Worm (Caenorhabditis elegans) whole organism, young adult: Measurements from ENCODE around the gene atn-1.
A peak's percentile ranks its signal among the peaks of the same experiment; 100 is the strongest.

Experiments
- B0035.1 ChIP-seq: sonication (generic microtip); optimal IDR thresholded peaks from 2 replicates; lab custom pipeline; 2016; ENCODE audit warnings: missing genetic modification characterization, mild to moderate bottlenecking, missing compliant biosample characterization, missing genotype, missing genetic modification reagents
- B0261.1 ChIP-seq: sonication (generic microtip); optimal IDR thresholded peaks from 2 replicates; lab custom pipeline; 2016; ENCODE audit warnings: mild to moderate bottlenecking, missing genetic modification characterization, moderate library complexity, missing compliant biosample characterization
- F33H1.4 ChIP-seq: fragments of 200-800 bp; sonication (Bioruptor generic); IDR thresholded peaks from 2 replicates; pipeline ENCODE4 v1.3.6; 2022; ENCODE audit warnings: missing genetic modification reagents, missing genetic modification characterization, missing compliant biosample characterization
- F39B2.1 ChIP-seq: fragments of 200-800 bp; sonication (Bioruptor generic); IDR thresholded peaks from 2 replicates; pipeline ENCODE4 v1.3.6; 2022; ENCODE audit warnings: missing genetic modification reagents, missing genetic modification characterization, missing compliant biosample characterization
- F55B11.4 ChIP-seq: sonication (generic microtip); optimal IDR thresholded peaks from 2 replicates; lab custom pipeline; 2016; ENCODE audit warnings: missing compliant biosample characterization, missing genetic modification characterization, borderline replicate concordance; ENCODE audit not compliant: insufficient read depth
- K11D2.4 ChIP-seq: fragments of 200-800 bp; sonication (Bioruptor generic); IDR thresholded peaks from 2 replicates; pipeline ENCODE4 v1.3.6; 2022; ENCODE audit warnings: missing genetic modification reagents, missing genetic modification characterization, missing compliant biosample characterization
- K12H6.12 ChIP-seq: fragments of 200-800 bp; sonication (Bioruptor generic); optimal IDR thresholded peaks from 2 replicates; lab custom pipeline; 2018; ENCODE audit warnings: mild to moderate bottlenecking, missing genetic modification characterization, missing compliant biosample characterization
- T26A5.8 ChIP-seq: sonication (generic microtip); optimal IDR thresholded peaks from 2 replicates; lab custom pipeline; 2016; ENCODE audit warnings: missing genetic modification characterization, missing compliant biosample characterization
- Y67H2A.10 ChIP-seq: fragments of 200-800 bp; sonication (Bioruptor generic); conservative IDR thresholded peaks from 2 replicates; pipeline ENCODE4 v1.3.6; 2022; ENCODE audit warnings: missing genetic modification reagents, missing genetic modification characterization, missing compliant biosample characterization
- Y79H2A.3 ChIP-seq: fragments of 200-800 bp; sonication (Bioruptor generic); conservative IDR thresholded peaks from 2 replicates; pipeline ENCODE4 v1.3.6; 2022; ENCODE audit warnings: missing genetic modification reagents, missing genetic modification characterization, missing compliant biosample characterization
- akir-1 ChIP-seq: fragments of 200-800 bp; sonication (Bioruptor generic); optimal IDR thresholded peaks from 2 replicates; lab custom pipeline; 2018; ENCODE audit warnings: mild to moderate bottlenecking, missing genetic modification characterization, moderate library complexity, missing compliant biosample characterization
- aptf-3 ChIP-seq: fragments of 200-800 bp; sonication (Bioruptor generic); IDR thresholded peaks from 2 replicates; pipeline ENCODE4 v1.3.6; 2022; ENCODE audit warnings: missing genetic modification characterization, missing compliant biosample characterization
- atf-7 ChIP-seq: sonication (generic microtip); optimal IDR thresholded peaks from 2 replicates; lab custom pipeline; 2017; ENCODE audit warnings: mild to moderate bottlenecking, missing genetic modification characterization, missing compliant biosample characterization
- attf-3 ChIP-seq: fragments of 200-800 bp; sonication (Bioruptor generic); conservative IDR thresholded peaks from 2 replicates; pipeline ENCODE4 v1.3.6; 2022; ENCODE audit warnings: missing genetic modification reagents, missing genetic modification characterization, missing compliant biosample characterization
- attf-5 ChIP-seq: fragments of 200-800 bp; sonication (Bioruptor generic); optimal IDR thresholded peaks from 2 replicates; lab custom pipeline; 2018; ENCODE audit warnings: mild to moderate bottlenecking, missing genetic modification characterization, missing compliant biosample characterization
- bed-2 ChIP-seq: fragments of 200-800 bp; sonication (Bioruptor generic); IDR thresholded peaks from 2 replicates; pipeline ENCODE4 v1.3.6; 2022; ENCODE audit warnings: missing genetic modification reagents, missing genetic modification characterization, missing compliant biosample characterization
- ccch-3 ChIP-seq: fragments of 200-800 bp; sonication (Bioruptor generic); optimal IDR thresholded peaks from 2 replicates; lab custom pipeline; 2018; ENCODE audit warnings: mild to moderate bottlenecking, missing genetic modification characterization, missing compliant biosample characterization
- cebp-1 ChIP-seq, 2 experiments: fragments of 200-800 bp in 1 of 2; sonication (Bioruptor generic) in 1 of 2; sonication (generic microtip) in 1 of 2; IDR thresholded peaks in 1 of 2; optimal IDR thresholded peaks in 1 of 2; 2 replicates each; pipeline versions ENCODE4 v1.3.6 to Lab custom; 2017 to 2022; ENCODE audit warnings: missing compliant biosample characterization in 2 of 2, missing genetic modification characterization in 2 of 2, mild to moderate bottlenecking in 1 of 2, missing genetic modification reagents in 1 of 2, moderate library complexity in 1 of 2
- ceh-27 ChIP-seq: fragments of 200-800 bp; sonication (Bioruptor generic); optimal IDR thresholded peaks from 2 replicates; lab custom pipeline; 2018; ENCODE audit warnings: mild to moderate bottlenecking, missing genetic modification characterization, moderate library complexity, missing compliant biosample characterization
- die-1 ChIP-seq: sonication (generic microtip); optimal IDR thresholded peaks from 2 replicates; lab custom pipeline; 2016; ENCODE audit warnings: missing genotype, mild to moderate bottlenecking, missing genetic modification characterization, missing compliant biosample characterization
- dox-1 ChIP-seq: fragments of 200-800 bp; sonication (Bioruptor generic); IDR thresholded peaks from 2 replicates; pipeline ENCODE4 v1.3.6; 2022; ENCODE audit warnings: missing genetic modification reagents, missing genetic modification characterization, missing compliant biosample characterization
- egl-44 ChIP-seq: fragments of 200-800 bp; sonication (Bioruptor generic); IDR thresholded peaks from 2 replicates; pipeline ENCODE4 v1.3.6; 2022; ENCODE audit warnings: missing genetic modification reagents, missing genetic modification characterization, missing compliant biosample characterization
- fkh-3 ChIP-seq: sonication (generic microtip); optimal IDR thresholded peaks from 2 replicates; lab custom pipeline; 2016; ENCODE audit warnings: mild to moderate bottlenecking, missing genetic modification characterization, missing compliant biosample characterization
- gei-17 ChIP-seq: fragments of 200-800 bp; sonication (Bioruptor generic); optimal IDR thresholded peaks from 2 replicates; lab custom pipeline; 2018; ENCODE audit warnings: mild to moderate bottlenecking, missing genetic modification characterization, missing compliant biosample characterization
- hmg-1.2 ChIP-seq: fragments of 200-800 bp; sonication (Bioruptor generic); IDR thresholded peaks from 2 replicates; pipeline ENCODE4 v1.3.6; 2022; ENCODE audit warnings: missing genetic modification reagents, missing genetic modification characterization, missing compliant biosample characterization
- hmg-20 ChIP-seq: fragments of 200-800 bp; sonication (Bioruptor generic); IDR thresholded peaks from 2 replicates; pipeline ENCODE4 v1.3.6; 2022; ENCODE audit warnings: missing genetic modification reagents, missing genetic modification characterization, missing compliant biosample characterization
- hsf-1 ChIP-seq: fragments of 200-800 bp; sonication (Bioruptor generic); IDR thresholded peaks from 2 replicates; pipeline ENCODE4 v1.3.6; 2022; ENCODE audit warnings: missing genetic modification reagents, missing genetic modification characterization, missing compliant biosample characterization
- lag-1 ChIP-seq: fragments of 200-800 bp; sonication (Bioruptor generic); IDR thresholded peaks from 2 replicates; pipeline ENCODE4 v1.3.6; 2022; ENCODE audit warnings: missing genetic modification reagents, missing genetic modification characterization, missing compliant biosample characterization
- let-607 ChIP-seq, 2 experiments: fragments of 200-800 bp in 1 of 2; sonication (Bioruptor generic) in 1 of 2; sonication (generic microtip) in 1 of 2; optimal IDR thresholded peaks; 2 replicates each; lab custom pipeline; 2016 to 2018; ENCODE audit warnings: mild to moderate bottlenecking in 2 of 2, missing compliant biosample characterization in 2 of 2, missing genetic modification characterization in 2 of 2, moderate library complexity in 2 of 2, missing genotype in 1 of 2
- lin-26 ChIP-seq: fragments of 200-800 bp; sonication (Bioruptor generic); IDR thresholded peaks from 2 replicates; pipeline ENCODE4 v1.3.6; 2022; ENCODE audit warnings: missing genetic modification reagents, missing genetic modification characterization, missing compliant biosample characterization
- lin-54 ChIP-seq: fragments of 200-800 bp; sonication (Bioruptor generic); optimal IDR thresholded peaks from 2 replicates; lab custom pipeline; 2018; ENCODE audit warnings: mild to moderate bottlenecking, missing genetic modification characterization, missing compliant biosample characterization
- madf-6 ChIP-seq: fragments of 200-800 bp; sonication (Bioruptor generic); IDR thresholded peaks from 2 replicates; pipeline ENCODE4 v1.3.6; 2022; ENCODE audit warnings: missing genetic modification reagents, missing genetic modification characterization, missing compliant biosample characterization
- mel-28 ChIP-seq: sonication (generic microtip); optimal IDR thresholded peaks from 2 replicates; lab custom pipeline; 2016; ENCODE audit warnings: borderline replicate concordance, mild to moderate bottlenecking, missing genetic modification characterization, missing compliant biosample characterization
- nfya-1 ChIP-seq: sonication (generic microtip); optimal IDR thresholded peaks from 2 replicates; lab custom pipeline; 2017; ENCODE audit warnings: antibody characterized with exemption, missing compliant biosample characterization, missing genetic modification characterization, borderline replicate concordance; ENCODE audit not compliant: insufficient read depth
- nfyb-1 ChIP-seq: fragments of 200-800 bp; sonication (Bioruptor generic); IDR thresholded peaks from 2 replicates; pipeline ENCODE4 v1.3.6; 2022; ENCODE audit warnings: missing genetic modification reagents, missing genetic modification characterization, missing compliant biosample characterization
- nhr-27 ChIP-seq: fragments of 200-800 bp; sonication (Bioruptor generic); optimal IDR thresholded peaks from 2 replicates; lab custom pipeline; 2018; ENCODE audit warnings: mild to moderate bottlenecking, missing genetic modification characterization, moderate library complexity, missing compliant biosample characterization
- pha-4 ChIP-seq: fragments of 150-350 bp; sonication (generic microtip); optimal IDR thresholded peaks from 2 replicates; lab custom pipeline; 2014; ENCODE audit warnings: missing biosample characterization, missing genetic modification reagents, missing genetic modification characterization
- rcor-1 ChIP-seq: fragments of 200-800 bp; sonication (Bioruptor generic); IDR thresholded peaks from 2 replicates; pipeline ENCODE4 v1.3.6; 2022; ENCODE audit warnings: missing genetic modification reagents, missing genetic modification characterization, missing compliant biosample characterization
- rec-8 ChIP-seq, 2 experiments: sonication (generic microtip); optimal IDR thresholded peaks; 2 replicates each; lab custom pipeline; 2016; ENCODE audit warnings: mild to moderate bottlenecking in 2 of 2, missing genetic modification characterization in 2 of 2, missing genetic modification reagents in 2 of 2, missing genotype in 2 of 2, missing biosample characterization in 1 of 2, missing compliant biosample characterization in 1 of 2, moderate library complexity in 1 of 2
- repo-1 ChIP-seq: sonication (generic microtip); optimal IDR thresholded peaks from 2 replicates; lab custom pipeline; 2017; ENCODE audit warnings: mild to moderate bottlenecking, missing genetic modification characterization, missing compliant biosample characterization
- snpc-1.3 ChIP-seq: sonication (generic microtip); optimal IDR thresholded peaks from 2 replicates; lab custom pipeline; 2017; ENCODE audit warnings: missing genetic modification characterization, mild to moderate bottlenecking, missing compliant biosample characterization, antibody characterized with exemption, moderate library complexity, missing genotype, missing genetic modification reagents; ENCODE audit not compliant: insufficient read depth
- tbx-9 ChIP-seq: sonication (generic microtip); optimal IDR thresholded peaks from 2 replicates; lab custom pipeline; 2016; ENCODE audit warnings: borderline replicate concordance, missing genetic modification characterization, inconsistent platforms, missing compliant biosample characterization
- zfh-2 ChIP-seq: fragments of 200-800 bp; sonication (Bioruptor generic); conservative IDR thresholded peaks from 2 replicates; pipeline ENCODE4 v1.3.6; 2022; ENCODE audit warnings: missing genetic modification reagents, missing genetic modification characterization, missing compliant biosample characterization
- ztf-25 ChIP-seq: fragments of 200-800 bp; sonication (Bioruptor generic); IDR thresholded peaks from 2 replicates; pipeline ENCODE4 v1.3.6; 2022; ENCODE audit warnings: missing genetic modification reagents, missing genetic modification characterization, missing compliant biosample characterization
- ztf-3 ChIP-seq: fragments of 200-800 bp; sonication (Bioruptor generic); optimal IDR thresholded peaks from 2 replicates; lab custom pipeline; 2018; ENCODE audit warnings: mild to moderate bottlenecking, missing genetic modification characterization, missing compliant biosample characterization

Gene atn-1

ce11 chrV:12465399-12465798 is 12.8 kb upstream of the atn-1 start (continued):
- no peak for TF ChIP-seq repo-1 (tag; lab: Kevin White, UChicago)
- TF ChIP-seq zfh-2 (GFP tag; lab: Robert Waterston, UW), result peak; percentile 98
- TF ChIP-seq nhr-27 (tag; lab: Kevin White, UChicago), result no peak
- TF ChIP-seq ztf-3 (GFP tag; lab: Kevin White, UChicago), result no peak
- peak; percentile 60; the same call in 1 of the 2 replicates for TF ChIP-seq nfyb-1
- no peak for TF ChIP-seq ccch-3 (GFP tag; lab: Kevin White, UChicago)
- TF ChIP-seq K12H6.12 (tag; lab: Kevin White, UChicago), result peak; percentile 89
- peak; percentile 43 for TF ChIP-seq attf-3 (GFP tag; lab: Robert Waterston, UW)
- TF ChIP-seq lin-26, result no peak
- peak; percentile 72 for TF ChIP-seq dox-1 (GFP tag; lab: Robert Waterston, UW)
- 0 out of 2 replicates have a peak, but pooled peaks have one; percentile 38 for TF ChIP-seq bed-2 (GFP tag; lab: Robert Waterston, UW)
- TF ChIP-seq F55B11.4, result no peak
- peak; percentile 77 for TF ChIP-seq K11D2.4 (GFP tag; lab: Robert Waterston, UW)
- no peak for TF ChIP-seq aptf-3 (GFP tag; lab: Robert Waterston, UW)
- no peak for TF ChIP-seq pha-4 (tag; lab: Kevin White, UChicago)
- no peak for TF ChIP-seq tbx-9
- no peak for TF ChIP-seq mel-28 (tag; lab: Kevin White, UChicago)
- no peak for TF ChIP-seq Y67H2A.10
- TF ChIP-seq ceh-27 (GFP tag; lab: Kevin White, UChicago), result peak; percentile 76
- no peak for TF ChIP-seq cebp-1 (GFP tag; IDR thresholded peaks at IDR 0.05; lab: Robert Waterston, UW)
- peak; percentile 63 for TF ChIP-seq cebp-1 (tag; optimal IDR thresholded peaks at IDR 0.05; lab: Kevin White, UChicago)
- TF ChIP-seq atf-7 (tag; lab: Kevin White, UChicago), result peak; percentile 48
- no peak for TF ChIP-seq gei-17 (GFP tag; lab: Kevin White, UChicago)
- TF ChIP-seq hmg-1.2 (GFP tag; lab: Robert Waterston, UW), result peak; percentile 86
- no peak for TF ChIP-seq egl-44 (GFP tag; lab: Robert Waterston, UW)
- no peak for TF ChIP-seq hsf-1 (GFP tag; lab: Robert Waterston, UW)
- peak; percentile 62 for TF ChIP-seq attf-5

ce11 chrV:12466653-12467052 is 11.6 kb upstream of the atn-1 start:
- TF ChIP-seq attf-5, result no peak
- no peak for TF ChIP-seq F39B2.1
- TF ChIP-seq madf-6, result peak; percentile 22; the same call in 1 of the 2 replicates
- TF ChIP-seq T26A5.8, result no peak

ce11 chrV:12467755-12468154 is 10.5 kb upstream of the atn-1 start:
- TF ChIP-seq lag-1 (no peak), F33H1.4 (no peak), akir-1 (no peak), B0261.1 (tag; lab: Kevin White, UChicago) (no peak), fkh-3 (tag; lab: Kevin White, UChicago) (no peak), rcor-1 (no peak), hmg-1.2 (GFP tag; lab: Robert Waterston, UW) (no peak), rec-8 (tag; optimal IDR thresholded peaks at IDR 0.05; lab: Kevin White, UChicago) (no peak), die-1 (tag; lab: Kevin White, UChicago) (no peak), lin-54 (GFP tag; lab: Kevin White, UChicago) (no peak), let-607 (tag; optimal IDR thresholded peaks at IDR 0.05; lab: Kevin White, UChicago) (peak in 1 of 2 experiments; percentile 3), Y67H2A.10 (no peak), ztf-25 (GFP tag; lab: Robert Waterston, UW) (no peak), snpc-1.3 (tag; lab: Kevin White, UChicago) (no peak), Y79H2A.3 (GFP tag; lab: Robert Waterston, UW) (no peak), egl-44 (GFP tag; lab: Robert Waterston, UW) (no peak), nfya-1 (tag; lab: Kevin White, UChicago) (no peak), aptf-3 (GFP tag; lab: Robert Waterston, UW) (no peak), B0035.1 (tag; lab: Kevin White, UChicago) (no peak), attf-5 (peak; percentile 19), hmg-20 (GFP tag; lab: Robert Waterston, UW) (no peak)
